Worm (Caenorhabditis elegans): Measurements from ENCODE around the gene W03A5.1.

The W03A5.1 gene

DNA sequence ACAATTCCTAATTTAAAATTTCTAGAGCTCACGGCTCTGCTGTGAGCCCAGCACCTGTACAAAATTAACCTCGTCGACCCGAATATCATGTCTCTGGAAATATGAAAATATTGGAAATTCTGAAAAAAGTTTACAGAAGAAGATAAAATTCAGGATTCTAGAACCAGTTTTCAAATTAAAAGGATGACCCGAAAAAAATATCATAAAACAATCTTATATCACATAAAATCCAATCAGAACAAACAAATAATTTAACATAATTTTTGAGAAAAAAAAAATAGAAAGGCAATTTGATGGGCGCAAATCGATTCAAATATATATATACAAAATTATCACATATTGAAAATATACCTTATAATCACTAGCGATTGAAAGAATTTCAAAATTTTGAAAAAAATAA, 22.4 kb upstream of the W03A5.1 start, which contains the start of gene Y32H12A.7:
Y32H12A.7 (minus strand) TSS at position 101 of the 400 bp plus-strand sequence.
- no peak for TF ChIP-seq ttx-3 (tag; optimal IDR thresholded peaks at IDR 0.05)
- no peak for TF ChIP-seq nhr-11 (tag; optimal IDR thresholded peaks at IDR 0.05)
- TF ChIP-seq rnt-1 (tag; optimal IDR thresholded peaks at IDR 0.05): no peak
- no peak for TF ChIP-seq ceh-24 (tag; optimal IDR thresholded peaks at IDR 0.05)
- TF ChIP-seq lin-11 (tag; optimal IDR thresholded peaks at IDR 0.05): no peak
- no peak for TF ChIP-seq elt-2 (tag; optimal IDR thresholded peaks at IDR 0.05)
- no peak for TF ChIP-seq ceh-30 (tag; optimal IDR thresholded peaks at IDR 0.05)
- no peak for TF ChIP-seq zip-5 (tag; optimal IDR thresholded peaks at IDR 0.05)
- no peak for TF ChIP-seq odd-2 (tag; optimal IDR thresholded peaks at IDR 0.05)
- TF ChIP-seq nhr-232 (tag; optimal IDR thresholded peaks at IDR 0.05): no peak
- no peak for TF ChIP-seq sox-2 (GFP tag; IDR thresholded peaks at IDR 0.05)
- no peak for TF ChIP-seq ceh-34 (tag; optimal IDR thresholded peaks at IDR 0.05)
- no peak for TF ChIP-seq ceh-19 (GFP tag; optimal IDR thresholded peaks at IDR 0.05)
- no peak for TF ChIP-seq pag-3 (tag; optimal IDR thresholded peaks at IDR 0.05; ENCODE audit: borderline replicate concordance)
- no peak for TF ChIP-seq C38D4.7 (GFP tag; optimal IDR thresholded peaks at IDR 0.05)
- no peak for TF ChIP-seq ets-4 (tag; optimal IDR thresholded peaks at IDR 0.05)
- no peak for TF ChIP-seq nfya-1 (tag; optimal IDR thresholded peaks at IDR 0.05)
- TF ChIP-seq hlh-8 (tag; optimal IDR thresholded peaks at IDR 0.05): no peak
- TF ChIP-seq mec-3 (tag; optimal IDR thresholded peaks at IDR 0.05; ENCODE audit: borderline replicate concordance): no peak
- no peak for TF ChIP-seq ceh-14 (tag; optimal IDR thresholded peaks at IDR 0.05)

ce11 chrIII:5388113-5388512, 19.6 kb upstream of the W03A5.1 start:
- TF ChIP-seq C08G9.2 (tag; optimal IDR thresholded peaks at IDR 0.05) (no peak), syd-9 (tag; optimal IDR thresholded peaks at IDR 0.05) (no peak), ceh-14 (tag; optimal IDR thresholded peaks at IDR 0.05) (no peak), pros-1 (tag; optimal IDR thresholded peaks at IDR 0.05) (no peak), lim-6 (tag; optimal IDR thresholded peaks at IDR 0.05) (no peak), hlh-15 (tag; optimal IDR thresholded peaks at IDR 0.05) (no peak), zip-5 (tag; optimal IDR thresholded peaks at IDR 0.05) (no peak), odd-2 (tag; optimal IDR thresholded peaks at IDR 0.05) (no peak), dmd-4 (tag; optimal IDR thresholded peaks at IDR 0.05; ENCODE audit: borderline replicate concordance) (no peak), pqm-1 (tag; optimal IDR thresholded peaks at IDR 0.05) (no peak), ets-4 (tag; optimal IDR thresholded peaks at IDR 0.05) (no peak), ceh-34 (tag; optimal IDR thresholded peaks at IDR 0.05) (no peak), npax-4 (tag; optimal IDR thresholded peaks at IDR 0.05) (no peak), pha-4 (tag; optimal IDR thresholded peaks at IDR 0.05) (no peak), K02D7.2 (tag; optimal IDR thresholded peaks at IDR 0.05) (no peak), ceh-48 (tag; optimal IDR thresholded peaks at IDR 0.05) (no peak), K09A11.1 (tag; optimal IDR thresholded peaks at IDR 0.05; ENCODE audit: insufficient read depth) (no peak), T23F11.4 (GFP tag; optimal IDR thresholded peaks at IDR 0.05) (no peak), ceh-24 (tag; optimal IDR thresholded peaks at IDR 0.05) (no peak), hlh-30 (tag; optimal IDR thresholded peaks at IDR 0.05; ENCODE audit: insufficient read depth) (no peak)

ce11 chrIII:5389365-5389764, 18.3 kb upstream of the W03A5.1 start:
- TF ChIP-seq pat-9 (tag; optimal IDR thresholded peaks at IDR 0.05): no peak
- no peak for TF ChIP-seq pros-1 (tag; optimal IDR thresholded peaks at IDR 0.05)
- no peak for TF ChIP-seq eyg-1 (tag; optimal IDR thresholded peaks at IDR 0.05)
- TF ChIP-seq pag-3 (tag; optimal IDR thresholded peaks at IDR 0.05; ENCODE audit: borderline replicate concordance): no peak
- no peak for TF ChIP-seq unc-55 (GFP tag; optimal IDR thresholded peaks at IDR 0.05)
- TF ChIP-seq K02D7.2 (tag; optimal IDR thresholded peaks at IDR 0.05): no peak
- TF ChIP-seq ttx-3 (tag; optimal IDR thresholded peaks at IDR 0.05): no peak
- no peak for TF ChIP-seq lin-11 (tag; optimal IDR thresholded peaks at IDR 0.05)
- TF ChIP-seq pha-2 (tag; optimal IDR thresholded peaks at IDR 0.05): no peak
